Fruit fly (Drosophila melanogaster) whole organism, embryonic: ENCODE data around the gene lectin-37Da.

ENCODE experiments used
- Bgb ChIP-seq: fragments of 200-800 bp; sonication (Bioruptor generic); IDR thresholded peaks from 2 replicates; pipeline ENCODE4 v1.3.6; 2022; ENCODE audit warnings: missing biosample characterization, missing genetic modification characterization; ENCODE audit not compliant: partially characterized antibody
- CG10462 ChIP-seq: fragments of 200-800 bp; sonication (Bioruptor generic); optimal IDR thresholded peaks from 2 replicates; lab custom pipeline; 2016; ENCODE audit warnings: missing biosample characterization, missing genetic modification characterization
- CG10959 ChIP-seq: fragments of 200-800 bp; sonication (Bioruptor generic); IDR thresholded peaks from 2 replicates; pipeline ENCODE4 v1.3.6; 2022; ENCODE audit warnings: missing biosample characterization, missing genetic modification characterization
- CG15011 ChIP-seq: fragments of 200-800 bp; sonication (Bioruptor generic); optimal IDR thresholded peaks from 3 replicates; lab custom pipeline; 2018; ENCODE audit warnings: missing biosample characterization, mild to moderate bottlenecking, missing genetic modification characterization
- CG16813 ChIP-seq: fragments of 200-800 bp; sonication (Bioruptor generic); IDR thresholded peaks from 3 replicates; pipeline ENCODE4 v1.3.6; 2022; ENCODE audit warnings: missing biosample characterization, missing genetic modification characterization; ENCODE audit not compliant: partially characterized antibody
- CG16863 ChIP-seq: fragments of 200-800 bp; sonication (Bioruptor generic); optimal IDR thresholded peaks from 3 replicates; lab custom pipeline; 2016; ENCODE audit warnings: missing biosample characterization, missing genetic modification characterization
- CG1832 ChIP-seq: fragments of 200-800 bp; sonication (Bioruptor generic); optimal IDR thresholded peaks from 2 replicates; lab custom pipeline; 2017; ENCODE audit warnings: missing biosample characterization, mild to moderate bottlenecking, missing genetic modification characterization, inconsistent platforms
- CG18599 ChIP-seq: fragments of 200-800 bp; sonication (Bioruptor generic); optimal IDR thresholded peaks from 3 replicates; lab custom pipeline; 2017; ENCODE audit warnings: missing biosample characterization, missing genetic modification characterization, mild to moderate bottlenecking, moderate library complexity, missing genetic modification reagents
- CG2712 ChIP-seq: fragments of 200-800 bp; optimal IDR thresholded peaks from 3 replicates; lab custom pipeline; 2019; ENCODE audit warnings: missing biosample characterization, mild to moderate bottlenecking, missing genetic modification characterization, moderate library complexity
- CG3065 ChIP-seq: fragments of 200-800 bp; sonication (Bioruptor generic); optimal IDR thresholded peaks from 2 replicates; lab custom pipeline; 2016; ENCODE audit warnings: missing biosample characterization, missing genetic modification characterization
- CG31388 ChIP-seq: fragments of 200-800 bp; sonication (Bioruptor generic); optimal IDR thresholded peaks from 2 replicates; lab custom pipeline; 2016; ENCODE audit warnings: missing biosample characterization, missing genetic modification characterization
- CG3407 ChIP-seq: fragments of 200-800 bp; sonication (Bioruptor generic); optimal IDR thresholded peaks from 2 replicates; lab custom pipeline; 2018; ENCODE audit warnings: missing biosample characterization, mild to moderate bottlenecking, missing genetic modification characterization
- CG6254 ChIP-seq: fragments of 200-800 bp; sonication (Bioruptor generic); optimal IDR thresholded peaks from 3 replicates; lab custom pipeline; 2017; ENCODE audit warnings: mild to moderate bottlenecking, missing biosample characterization, missing genetic modification reagents, missing genetic modification characterization
- CoRest ChIP-seq: fragments of 200-800 bp; sonication (Bioruptor generic); optimal IDR thresholded peaks from 3 replicates; lab custom pipeline; 2018; ENCODE audit warnings: missing biosample characterization, mild to moderate bottlenecking, missing genetic modification characterization, moderate library complexity
- Drgx ChIP-seq: fragments of 200-800 bp; sonication (Bioruptor generic); IDR thresholded peaks from 2 replicates; pipeline ENCODE4 v1.3.6; 2022; ENCODE audit warnings: missing biosample characterization, missing genetic modification characterization
- Fer3 ChIP-seq: fragments of 200-800 bp; sonication (Bioruptor generic); optimal IDR thresholded peaks from 2 replicates; lab custom pipeline; 2018; ENCODE audit warnings: missing biosample characterization, mild to moderate bottlenecking, missing genetic modification characterization, moderate library complexity
- Gsc ChIP-seq: fragments of 200-800 bp; sonication (Bioruptor generic); IDR thresholded peaks from 2 replicates; pipeline ENCODE4 v1.3.6; 2022; ENCODE audit warnings: missing biosample characterization, missing genetic modification characterization
- Hand ChIP-seq: fragments of 200-800 bp; sonication (Bioruptor generic); optimal IDR thresholded peaks from 2 replicates; lab custom pipeline; 2017; ENCODE audit warnings: mild to moderate bottlenecking, missing biosample characterization, missing genetic modification reagents, missing genetic modification characterization
- Med ChIP-seq: fragments of 200-800 bp; sonication (Bioruptor generic); peaks from one replicate; lab custom pipeline; 2016; ENCODE audit warnings: missing biosample characterization, missing genetic modification characterization, mild to moderate bottlenecking, inconsistent platforms, moderate library complexity
- NFAT ChIP-seq: fragments of 200-800 bp; sonication (Bioruptor generic); IDR thresholded peaks from 2 replicates; pipeline ENCODE4 v1.3.6; 2022; ENCODE audit warnings: missing biosample characterization, missing genetic modification characterization
- Rfx ChIP-seq: fragments of 200-800 bp; sonication (Bioruptor generic); IDR thresholded peaks from 2 replicates; pipeline ENCODE4 v1.3.6; 2022; ENCODE audit warnings: missing biosample characterization, missing genetic modification characterization
- bigmax ChIP-seq: fragments of 200-800 bp; sonication (Bioruptor generic); optimal IDR thresholded peaks from 2 replicates; lab custom pipeline; 2018; ENCODE audit warnings: missing biosample characterization, mild to moderate bottlenecking, missing genetic modification characterization
- cato ChIP-seq: fragments of 200-800 bp; sonication (Bioruptor generic); optimal IDR thresholded peaks from 2 replicates; lab custom pipeline; 2016; ENCODE audit warnings: missing biosample characterization, missing genetic modification characterization, borderline replicate concordance
- caup ChIP-seq: fragments of 200-800 bp; sonication (Bioruptor generic); optimal IDR thresholded peaks from 3 replicates; lab custom pipeline; 2017; ENCODE audit warnings: missing biosample characterization, mild to moderate bottlenecking, missing genetic modification characterization, moderate library complexity; ENCODE audit not compliant: severe bottlenecking
- ci ChIP-seq: fragments of 200-800 bp; sonication (Bioruptor generic); IDR thresholded peaks from 3 replicates; pipeline ENCODE4 v1.3.6; 2022; ENCODE audit warnings: missing biosample characterization, missing genetic modification characterization
- eyg ChIP-seq: fragments of 200-800 bp; sonication (Bioruptor generic); optimal IDR thresholded peaks from 3 replicates; lab custom pipeline; 2016; ENCODE audit warnings: missing biosample characterization, missing genetic modification characterization
- fru ChIP-seq: fragments of >200 bp; optimal IDR thresholded peaks from 2 replicates; lab custom pipeline; 2017
- gsb ChIP-seq: fragments of 200-800 bp; sonication (Bioruptor generic); IDR thresholded peaks from 2 replicates; pipeline ENCODE4 v1.3.6; 2022; ENCODE audit warnings: missing biosample characterization, missing genetic modification characterization
- h ChIP-seq: fragments of >200 bp; optimal IDR thresholded peaks from 2 replicates; lab custom pipeline; 2017
- lmd ChIP-seq: fragments of 200-800 bp; sonication (Bioruptor generic); IDR thresholded peaks from 2 replicates; pipeline ENCODE4 v1.3.6; 2022; ENCODE audit warnings: missing biosample characterization, missing genetic modification characterization
- luna ChIP-seq: fragments of 200-800 bp; sonication (Bioruptor generic); optimal IDR thresholded peaks from 2 replicates; lab custom pipeline; 2016; ENCODE audit warnings: missing biosample characterization, missing genetic modification characterization
- odd ChIP-seq: fragments of 200-800 bp; sonication (Bioruptor generic); optimal IDR thresholded peaks from 2 replicates; lab custom pipeline; 2017; ENCODE audit warnings: missing biosample characterization, mild to moderate bottlenecking, missing genetic modification characterization
- pum ChIP-seq: fragments of 200-800 bp; sonication (Bioruptor generic); optimal IDR thresholded peaks from 2 replicates; lab custom pipeline; 2016; ENCODE audit warnings: missing biosample characterization, missing genetic modification characterization
- ranshi ChIP-seq: fragments of 200-800 bp; sonication (Bioruptor generic); IDR thresholded peaks from 2 replicates; pipeline ENCODE4 v1.3.6; 2022; ENCODE audit warnings: missing biosample characterization, missing genetic modification characterization
- run ChIP-seq: fragments of 200-800 bp; sonication (Bioruptor generic); optimal IDR thresholded peaks from 3 replicates; lab custom pipeline; 2018; ENCODE audit warnings: missing biosample characterization, mild to moderate bottlenecking, missing genetic modification characterization
- salm ChIP-seq: fragments of 200-800 bp; sonication (Bioruptor generic); optimal IDR thresholded peaks from 2 replicates; lab custom pipeline; 2018; ENCODE audit warnings: missing biosample characterization, mild to moderate bottlenecking, missing genetic modification characterization
- sens ChIP-seq: fragments of 200-800 bp; sonication (Bioruptor generic); peaks from one replicate; lab custom pipeline; 2016; ENCODE audit warnings: missing biosample characterization, missing genetic modification characterization
- seq ChIP-seq: fragments of 200-800 bp; sonication (Bioruptor generic); IDR thresholded peaks from 2 replicates; pipeline ENCODE4 v1.3.6; 2022; ENCODE audit warnings: missing biosample characterization, missing genetic modification characterization
- sisA ChIP-seq: fragments of 200-800 bp; sonication (Bioruptor generic); IDR thresholded peaks from 2 replicates; pipeline ENCODE4 v1.3.6; 2022; ENCODE audit warnings: missing biosample characterization, missing genetic modification characterization
- sna ChIP-seq: fragments of 200-800 bp; sonication (Bioruptor generic); IDR thresholded peaks from 2 replicates; pipeline ENCODE4 v1.3.6; 2022; ENCODE audit warnings: missing biosample characterization, missing genetic modification characterization; ENCODE audit not compliant: partially characterized antibody
- trem ChIP-seq: fragments of 200-800 bp; optimal IDR thresholded peaks from 3 replicates; lab custom pipeline; 2019; ENCODE audit warnings: missing biosample characterization, mild to moderate bottlenecking, missing genetic modification characterization, moderate library complexity
- vfl ChIP-seq: fragments of 200-800 bp; sonication (Bioruptor generic); optimal IDR thresholded peaks from 2 replicates; lab custom pipeline; 2016; ENCODE audit warnings: missing biosample characterization, missing genetic modification characterization
- wek ChIP-seq: fragments of 200-800 bp; sonication (Bioruptor generic); optimal IDR thresholded peaks from 3 replicates; lab custom pipeline; 2018; ENCODE audit warnings: missing biosample characterization, mild to moderate bottlenecking, missing genetic modification characterization, moderate library complexity
- zen ChIP-seq: fragments of 200-800 bp; sonication (Bioruptor generic); optimal IDR thresholded peaks from 3 replicates; lab custom pipeline; 2018; ENCODE audit warnings: missing biosample characterization, mild to moderate bottlenecking, missing genetic modification characterization, moderate library complexity
- zen2 ChIP-seq: fragments of 200-800 bp; sonication (Bioruptor generic); IDR thresholded peaks from 3 replicates; pipeline ENCODE4 v1.3.6; 2022; ENCODE audit warnings: missing biosample characterization, missing genetic modification characterization; ENCODE audit not compliant: partially characterized antibody

The lectin-37Da gene

DNA sequence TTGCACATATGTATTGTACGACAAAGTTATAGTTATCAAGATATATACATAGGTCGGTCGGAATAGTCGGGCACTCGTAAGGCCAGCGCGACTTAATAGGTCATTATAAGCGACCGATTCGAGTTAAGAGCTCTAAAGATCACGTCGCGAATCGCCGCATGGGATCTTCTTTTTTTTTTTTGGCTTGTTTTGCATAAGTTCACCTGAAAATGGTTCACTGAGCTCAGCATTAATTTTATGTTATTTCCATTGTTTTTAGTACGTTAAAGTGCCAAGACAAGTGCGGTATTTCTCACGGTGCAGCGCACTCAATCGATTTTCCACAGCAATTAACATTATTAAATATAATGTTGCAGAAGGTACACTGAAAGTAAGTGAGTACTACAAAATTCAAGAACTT, 23.2 kb downstream of the lectin-37Da start:
- no peak for TF ChIP-seq CG10959 (GFP tag; lab: Robert Waterston, UW)
- peak; percentile 20 for TF ChIP-seq sens (GFP tag; lab: Kevin White, UChicago)

DNA sequence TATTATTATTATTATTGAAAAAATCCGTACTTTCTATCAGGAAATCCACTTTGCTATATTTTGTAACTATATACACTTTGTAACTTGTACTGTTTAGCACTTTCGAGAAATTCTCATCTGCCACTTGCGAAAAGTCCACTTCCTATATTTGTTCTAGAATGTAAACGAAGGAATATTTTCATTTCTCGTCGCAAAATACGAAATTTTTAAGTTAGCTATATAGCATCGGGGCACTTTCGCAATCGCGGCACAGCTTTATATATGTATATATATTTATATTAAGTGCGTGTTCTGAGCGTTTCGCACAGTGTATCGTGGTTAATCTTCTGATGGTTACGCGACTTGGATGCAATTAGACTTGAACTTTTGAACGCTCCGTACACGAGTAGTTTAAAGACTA, 23.7 kb downstream of the lectin-37Da start, which contains the start of gene RanGAP:
RanGAP (plus strand) TSS at position 169 of the 400 bp plus-strand sequence.
- TF ChIP-seq Bgb (GFP tag; lab: Robert Waterston, UW) (no peak), Drgx (GFP tag; lab: Robert Waterston, UW) (peak; percentile 44; the same call in 1 of the 2 replicates)

DNA sequence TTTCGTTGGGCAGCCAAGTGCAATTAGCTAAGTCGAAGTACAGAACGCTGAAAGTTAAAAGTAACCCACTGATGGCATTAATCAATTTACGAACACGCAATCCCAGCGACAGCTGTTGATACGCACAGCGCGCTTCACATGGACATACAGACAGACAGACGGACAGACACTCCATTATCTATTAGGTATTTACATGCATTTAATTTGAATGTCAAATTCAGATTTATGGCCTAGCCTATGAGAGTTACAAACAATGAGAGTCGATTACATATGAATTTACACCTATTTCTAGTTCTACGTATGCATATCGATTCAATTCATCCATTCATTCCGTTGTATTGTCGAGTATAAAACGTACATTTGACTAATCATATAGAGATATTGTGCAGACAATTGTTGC, 24.5 kb downstream of the lectin-37Da start, which contains the start of gene CG10237:
CG10237 (minus strand) TSS at position 101 of the 400 bp plus-strand sequence.
- TF ChIP-seq Med (GFP tag; lab: Kevin White, UChicago), result peak; percentile 47
- 0 out of 3 replicates have a peak, but pooled peaks have one; percentile 39 for TF ChIP-seq ci
- no peak for TF ChIP-seq run

DNA sequence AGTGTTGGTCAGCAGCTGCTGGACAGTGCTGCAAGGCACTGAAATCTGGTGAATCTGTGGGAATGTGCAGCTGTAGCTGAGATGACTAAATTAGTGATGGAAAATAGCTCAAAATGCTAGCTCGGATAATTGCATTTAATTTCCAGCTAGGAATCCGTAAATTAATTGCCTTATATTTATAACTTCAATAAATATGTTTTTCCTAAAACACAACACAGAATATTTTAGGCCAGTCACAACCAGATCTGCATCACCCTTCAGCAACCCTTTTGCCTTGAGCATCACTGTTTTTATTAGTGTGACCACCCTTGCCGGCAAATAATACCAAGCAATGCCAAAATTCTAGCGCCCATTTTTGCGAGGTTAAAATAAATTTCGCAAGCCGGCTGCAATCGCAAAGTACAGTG, 26.6 kb downstream of the lectin-37Da start, which contains the start of gene Hs2st:
Hs2st (minus strand) TSS at position 17 of the 407 bp plus-strand sequence.
- TF ChIP-seq Gsc (peak; percentile 87), CG16863 (peak; percentile 86), CG6254 (GFP tag; lab: Kevin White, UChicago) (peak; percentile 50), seq (GFP tag; lab: Robert Waterston, UW) (peak; percentile 86), fru (lab: Kevin White, UChicago) (no peak), CoRest (peak; percentile 95), CG3407 (GFP tag; lab: Kevin White, UChicago) (peak; percentile 74), CG15011 (GFP tag; lab: Kevin White, UChicago) (peak; percentile 80), Rfx (GFP tag; lab: Robert Waterston, UW) (peak; percentile 96), lmd (peak; percentile 96), ranshi (GFP tag; lab: Robert Waterston, UW) (peak; percentile 96), CG3065 (GFP tag; lab: Kevin White, UChicago) (peak; percentile 85), CG16813 (peak; percentile 52; the same call in 2 of the 3 replicates), sisA (GFP tag; lab: Robert Waterston, UW) (peak; percentile 96), NFAT (GFP tag; lab: Robert Waterston, UW) (peak; percentile 93), pum (GFP tag; lab: Kevin White, UChicago) (peak; percentile 96), CG10462 (GFP tag; lab: Kevin White, UChicago) (peak; percentile 89), CG31388 (peak; percentile 72), salm (tag; lab: Kevin White, UChicago) (peak; percentile 65), vfl (GFP tag; lab: Kevin White, UChicago) (peak; percentile 95), CG2712 (tag; lab: Kevin White, UChicago) (peak; percentile 92), CG1832 (GFP tag; lab: Kevin White, UChicago) (no peak), trem (peak; percentile 83), Fer3 (peak; percentile 88), Hand (GFP tag; lab: Kevin White, UChicago) (peak; percentile 41), sna (no peak; the same call in 1 of the 2 replicates), bigmax (peak; percentile 89), odd (peak; percentile 69), gsb (GFP tag; lab: Robert Waterston, UW) (peak; percentile 68), zen2 (GFP tag; lab: Robert Waterston, UW) (no peak), cato (peak; percentile 94), zen (tag; lab: Kevin White, UChicago) (peak; percentile 90), CG18599 (GFP tag; lab: Kevin White, UChicago) (peak; percentile 91), eyg (GFP tag; lab: Kevin White, UChicago) (peak; percentile 84), h (lab: Kevin White, UChicago) (no peak), luna (GFP tag; lab: Kevin White, UChicago) (peak; percentile 83), caup (GFP tag; lab: Kevin White, UChicago) (peak; percentile 92), wek (GFP tag; lab: Kevin White, UChicago) (peak; percentile 46)
